Worm (Caenorhabditis elegans) whole organism, midembryonic: ENCODE data around the gene ugt-42.
"Not testable (repeated sequence)": the region's sequence is repeated elsewhere in the genome, so short reads cannot be mapped to it uniquely, and the experiment has no call there.

Experiments used
- T22C8.4 ChIP-seq: fragments of 200-800 bp; sonication (Bioruptor generic); IDR thresholded peaks from 2 replicates; pipeline ENCODE4 v1.3.6; 2022; ENCODE audit warnings: missing genetic modification characterization, missing compliant biosample characterization
- cog-1 ChIP-seq: sonication (generic microtip); optimal IDR thresholded peaks from 2 replicates; lab custom pipeline; 2016; ENCODE audit warnings: missing genetic modification characterization, missing compliant biosample characterization
- flt-1 ChIP-seq: fragments of 200-800 bp; sonication (Bioruptor generic); IDR thresholded peaks from 2 replicates; pipeline ENCODE4 v1.3.6; 2022; ENCODE audit warnings: missing genetic modification characterization, missing compliant biosample characterization
- med-1 ChIP-seq: sonication (generic microtip); optimal IDR thresholded peaks from 2 replicates; lab custom pipeline; 2017; ENCODE audit warnings: missing genetic modification characterization, mild to moderate bottlenecking, missing compliant biosample characterization, antibody characterized with exemption, missing genetic modification reagents; ENCODE audit not compliant: insufficient read depth
- ref-1 ChIP-seq: fragments of 200-800 bp; sonication (Bioruptor generic); conservative IDR thresholded peaks from 2 replicates; pipeline ENCODE4 v1.3.6; 2022; ENCODE audit warnings: missing genetic modification reagents, missing genetic modification characterization, missing compliant biosample characterization
- tab-1 ChIP-seq: fragments of 200-800 bp; sonication (Bioruptor generic); IDR thresholded peaks from 2 replicates; pipeline ENCODE4 v1.3.6; 2022; ENCODE audit warnings: missing genetic modification characterization, missing compliant biosample characterization
- ztf-23 ChIP-seq: fragments of 200-800 bp; sonication (Bioruptor generic); IDR thresholded peaks from 2 replicates; pipeline ENCODE4 v1.3.6; 2022; ENCODE audit warnings: missing genetic modification reagents, missing genetic modification characterization, missing compliant biosample characterization
- ztf-29 ChIP-seq: fragments of 200-800 bp; sonication (Bioruptor generic); IDR thresholded peaks from 2 replicates; pipeline ENCODE4 v1.3.6; 2022; ENCODE audit warnings: missing genetic modification reagents, missing genetic modification characterization, missing compliant biosample characterization

ce11 chrV:658140-658539, 11.2 kb downstream of the ugt-42 start:
- TF ChIP-seq tab-1 (GFP tag; lab: Robert Waterston, UW); med-1 (GFP tag; lab: Kevin White, UChicago); ztf-29 (GFP tag; lab: Robert Waterston, UW); ref-1 (GFP tag; lab: Robert Waterston, UW); T22C8.4 (GFP tag; lab: Robert Waterston, UW); ztf-23; cog-1 (tag; lab: Kevin White, UChicago): not testable (repeated sequence)
- peak; percentile 68; the same call in 1 of the 2 replicates for TF ChIP-seq flt-1 (GFP tag; lab: Robert Waterston, UW)
